Worm (Caenorhabditis elegans): ENCODE results near the gene srh-123.

srh-123 gene

ce11 chrV:17473699-17474098 is at the start of gene srh-123:
Gene srh-123 (plus strand): TSS chrV:17473999.
- TF ChIP-seq fax-1 (tag; optimal IDR thresholded peaks at IDR 0.05) (no peak), Y22D7AL.16 (tag; optimal IDR thresholded peaks at IDR 0.05) (no peak), gmeb-2 (tag; optimal IDR thresholded peaks at IDR 0.05) (no peak), ceh-31 (tag; optimal IDR thresholded peaks at IDR 0.05) (no peak), sox-4 (tag; optimal IDR thresholded peaks at IDR 0.05) (no peak), hlh-13 (GFP tag; optimal IDR thresholded peaks at IDR 0.05) (no peak), C38D4.7 (GFP tag; optimal IDR thresholded peaks at IDR 0.05) (no peak), eyg-1 (tag; optimal IDR thresholded peaks at IDR 0.05) (no peak), elt-4 (tag; optimal IDR thresholded peaks at IDR 0.05) (no peak), K09A11.1 (tag; optimal IDR thresholded peaks at IDR 0.05; ENCODE audit: insufficient read depth) (no peak), sox-2 (GFP tag; IDR thresholded peaks at IDR 0.05) (no peak)

- TF ChIP-seq madf-2 (tag; optimal IDR thresholded peaks at IDR 0.05) = no peak
- no peak for TF ChIP-seq nhr-232 (tag; optimal IDR thresholded peaks at IDR 0.05)
- no peak for TF ChIP-seq C38D4.7 (GFP tag; optimal IDR thresholded peaks at IDR 0.05)
- TF ChIP-seq sox-2 (GFP tag; IDR thresholded peaks at IDR 0.05) = no peak
- no peak for TF ChIP-seq tbx-7 (tag; optimal IDR thresholded peaks at IDR 0.05)
- TF ChIP-seq pat-9 (tag; optimal IDR thresholded peaks at IDR 0.05) = no peak
- no peak for TF ChIP-seq unc-55 (GFP tag; optimal IDR thresholded peaks at IDR 0.05)
Observed at ce11 chrV:17429262-17429661, 44.5 kb upstream of the srh-123 start.

DNA sequence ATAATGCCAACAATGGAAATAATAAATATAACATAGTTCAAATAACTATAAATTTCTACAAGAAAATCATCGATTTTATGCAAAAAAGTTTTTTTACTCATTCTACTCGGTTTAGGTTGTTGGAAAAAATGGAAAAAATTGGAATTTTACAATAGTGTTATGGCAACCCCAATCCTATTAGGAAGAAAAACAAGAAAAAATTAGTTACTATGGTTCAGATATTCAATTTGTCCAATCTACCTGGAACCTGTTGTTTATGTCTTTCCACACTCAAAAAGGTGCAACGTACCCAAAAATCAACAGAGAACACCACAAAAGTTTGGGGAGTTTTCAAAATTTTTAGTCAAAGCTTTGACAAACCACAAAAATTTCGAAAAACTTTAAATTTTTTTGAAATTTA is 43.7 kb upstream of the srh-123 start, which contains the start of gene T27C5.10:
Gene T27C5.10, minus strand, starts transcription at position 101 of the 400 bp plus-strand sequence.
- TF ChIP-seq pax-1 (tag; optimal IDR thresholded peaks at IDR 0.05) = no peak
- TF ChIP-seq K02D7.2 (tag; optimal IDR thresholded peaks at IDR 0.05) = no peak
- no peak for TF ChIP-seq C08G9.2 (tag; optimal IDR thresholded peaks at IDR 0.05)
- TF ChIP-seq unc-3 (GFP tag; conservative IDR thresholded peaks at IDR 0.05) = no peak
- no peak for TF ChIP-seq unc-3 (tag; optimal IDR thresholded peaks at IDR 0.05)
- TF ChIP-seq pha-2 (tag; optimal IDR thresholded peaks at IDR 0.05) = no peak
- no peak for TF ChIP-seq elt-4 (tag; optimal IDR thresholded peaks at IDR 0.05)
- TF ChIP-seq tbx-7 (tag; optimal IDR thresholded peaks at IDR 0.05) = no peak
- no peak for TF ChIP-seq hlh-15 (tag; optimal IDR thresholded peaks at IDR 0.05)
- no peak for TF ChIP-seq ceh-31 (tag; optimal IDR thresholded peaks at IDR 0.05)
- TF ChIP-seq odd-2 (tag; optimal IDR thresholded peaks at IDR 0.05) = no peak
- no peak for TF ChIP-seq dve-1 (tag; optimal IDR thresholded peaks at IDR 0.05)
- TF ChIP-seq ref-2 (tag; optimal IDR thresholded peaks at IDR 0.05) = no peak
- no peak for TF ChIP-seq unc-42 (tag; optimal IDR thresholded peaks at IDR 0.05)
- no peak for TF ChIP-seq pha-4 (tag; optimal IDR thresholded peaks at IDR 0.05)
- no peak for TF ChIP-seq sox-2 (GFP tag; IDR thresholded peaks at IDR 0.05)

ce11 chrV:17430903-17431302 is 42.9 kb upstream of the srh-123 start, which contains the start of gene srbc-27:
Gene srbc-27 (plus strand): TSS chrV:17431203.
- TF ChIP-seq unc-3 (GFP tag; conservative IDR thresholded peaks at IDR 0.05) (no peak), unc-3 (tag; optimal IDR thresholded peaks at IDR 0.05) (no peak), eyg-1 (tag; optimal IDR thresholded peaks at IDR 0.05) (no peak), Y22D7AL.16 (tag; optimal IDR thresholded peaks at IDR 0.05) (no peak), sox-4 (tag; optimal IDR thresholded peaks at IDR 0.05) (no peak), pat-9 (tag; optimal IDR thresholded peaks at IDR 0.05) (no peak), pros-1 (tag; optimal IDR thresholded peaks at IDR 0.05) (no peak), unc-86 (tag; optimal IDR thresholded peaks at IDR 0.05) (no peak), hlh-13 (GFP tag; optimal IDR thresholded peaks at IDR 0.05) (no peak), ahr-1 (tag; optimal IDR thresholded peaks at IDR 0.05) (no peak), ceh-18 (tag; optimal IDR thresholded peaks at IDR 0.05) (no peak), hlh-30 (tag; optimal IDR thresholded peaks at IDR 0.05; ENCODE audit: insufficient read depth) (no peak), elt-2 (tag; optimal IDR thresholded peaks at IDR 0.05) (no peak), ceh-6 (GFP tag; optimal IDR thresholded peaks at IDR 0.05) (no peak)
